Worm (Caenorhabditis elegans): Measurements from ENCODE around the gene sfxn-1.3.

Gene sfxn-1.3

DNA sequence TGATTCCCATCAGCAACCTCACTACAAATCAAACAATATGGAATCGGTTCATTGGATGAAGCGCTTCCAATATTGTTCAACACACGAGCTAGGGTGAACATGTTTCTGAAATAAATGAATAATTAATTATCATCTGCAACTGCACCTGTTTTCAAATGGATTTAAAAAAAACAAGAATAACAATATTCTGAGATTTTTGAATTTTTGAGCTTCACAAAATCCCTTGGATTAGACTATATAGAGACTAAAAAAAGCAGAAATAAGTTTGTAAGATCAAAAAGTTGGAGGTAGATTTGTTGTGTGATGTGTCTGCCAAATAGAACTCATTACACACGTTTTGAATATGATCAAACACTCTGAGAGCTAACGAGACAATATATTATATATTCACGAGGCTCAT lies 26.8 kb upstream of the sfxn-1.3 start, which contains the start of gene nhr-199:
nhr-199 (minus strand) TSS at position 101 of the 400 bp plus-strand sequence.
- TF ChIP-seq mab-5 (tag; optimal IDR thresholded peaks at IDR 0.05) = no peak
- no peak for TF ChIP-seq sptf-1 (tag; optimal IDR thresholded peaks at IDR 0.05)
- no peak for TF ChIP-seq nhr-76 (tag; optimal IDR thresholded peaks at IDR 0.05)
- no peak for TF ChIP-seq ces-1 (GFP tag; optimal IDR thresholded peaks at IDR 0.05)
- TF ChIP-seq pha-4 (tag; optimal IDR thresholded peaks at IDR 0.05) = no peak
- TF ChIP-seq nhr-28 (tag; optimal IDR thresholded peaks at IDR 0.05) = no peak
- no peak for TF ChIP-seq hlh-1 (tag; optimal IDR thresholded peaks at IDR 0.05)
- no peak for TF ChIP-seq ceh-83 (GFP tag; optimal IDR thresholded peaks at IDR 0.05)
- no peak for TF ChIP-seq elt-3 (tag; optimal IDR thresholded peaks at IDR 0.05)
- no peak for TF ChIP-seq snpc-4 (tag; optimal IDR thresholded peaks at IDR 0.05)
- TF ChIP-seq cnd-1 (tag; optimal IDR thresholded peaks at IDR 0.05) = no peak
- no peak for TF ChIP-seq flh-1 (GFP tag; optimal IDR thresholded peaks at IDR 0.05)
- TF ChIP-seq ceh-43 (GFP tag; optimal IDR thresholded peaks at IDR 0.05) = no peak
- TF ChIP-seq ham-2 (GFP tag; optimal IDR thresholded peaks at IDR 0.05) = no peak
- no peak for TF ChIP-seq lin-13 (tag; optimal IDR thresholded peaks at IDR 0.05)
- TF ChIP-seq ceh-39 (tag; optimal IDR thresholded peaks at IDR 0.05) = no peak
- TF ChIP-seq lsy-2 (tag; optimal IDR thresholded peaks at IDR 0.05) = no peak
- no peak for TF ChIP-seq mls-2 (tag; optimal IDR thresholded peaks at IDR 0.05)

DNA sequence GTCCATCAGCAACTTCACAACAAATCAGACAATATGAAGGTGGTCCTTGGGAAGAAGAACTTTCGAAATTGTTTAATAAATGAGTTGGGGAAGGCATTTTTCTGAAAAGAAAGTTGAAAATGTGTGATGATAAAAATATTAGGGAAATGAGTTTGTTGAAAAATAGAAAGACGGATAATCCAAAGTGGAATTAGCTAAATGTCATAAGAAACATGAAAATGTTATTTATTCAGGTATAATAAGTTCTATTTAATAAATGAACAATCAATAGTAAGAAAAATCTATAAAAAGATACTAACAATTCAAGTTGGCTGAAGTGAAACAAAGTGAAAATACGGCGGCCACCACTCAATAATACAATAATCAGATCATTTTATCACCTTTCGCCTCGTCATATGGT lies 24.4 kb upstream of the sfxn-1.3 start, which contains the start of gene nhr-53:
nhr-53 (minus strand) TSS at position 101 of the 400 bp plus-strand sequence.
- no peak for TF ChIP-seq hlh-1 (tag; optimal IDR thresholded peaks at IDR 0.05)
- TF ChIP-seq elt-1 (tag; optimal IDR thresholded peaks at IDR 0.05; ENCODE audit: borderline replicate concordance, insufficient read depth) = no peak
- TF ChIP-seq unc-39 (tag; optimal IDR thresholded peaks at IDR 0.05) = no peak
- TF ChIP-seq ham-2 (GFP tag; optimal IDR thresholded peaks at IDR 0.05) = no peak
- no peak for TF ChIP-seq unc-62 (GFP tag; optimal IDR thresholded peaks at IDR 0.05)
- TF ChIP-seq nhr-237 (tag; optimal IDR thresholded peaks at IDR 0.05) = no peak
- TF ChIP-seq lin-32 (GFP tag; optimal IDR thresholded peaks at IDR 0.05) = no peak
- TF ChIP-seq sptf-1 (tag; optimal IDR thresholded peaks at IDR 0.05) = no peak
- no peak for TF ChIP-seq nhr-76 (tag; optimal IDR thresholded peaks at IDR 0.05)
- no peak for TF ChIP-seq pha-4 (tag; optimal IDR thresholded peaks at IDR 0.05)
- TF ChIP-seq ztf-11 (tag; optimal IDR thresholded peaks at IDR 0.05) = no peak
- TF ChIP-seq cnd-1 (tag; optimal IDR thresholded peaks at IDR 0.05) = no peak
- TF ChIP-seq zip-8 (tag; optimal IDR thresholded peaks at IDR 0.05) = no peak
- no peak for TF ChIP-seq ceh-39 (tag; optimal IDR thresholded peaks at IDR 0.05)

DNA sequence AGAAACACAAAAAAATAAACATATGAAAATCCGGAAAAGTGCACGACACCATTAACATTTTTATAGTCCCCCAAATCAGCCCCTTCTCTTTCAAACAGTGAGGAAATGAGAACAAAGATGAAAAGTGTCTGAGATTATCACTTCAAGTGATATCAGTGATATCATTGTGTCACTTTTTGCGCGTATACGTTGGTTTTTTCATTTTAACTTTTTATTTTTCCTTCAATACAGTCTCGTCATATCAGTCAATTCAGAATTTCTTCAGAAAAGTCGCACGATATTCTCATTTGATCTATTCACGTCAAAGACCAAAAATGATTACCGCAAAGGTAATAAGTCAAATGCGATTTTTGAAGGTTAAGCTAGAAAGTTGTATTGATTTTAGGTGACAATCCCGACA lies 21.9 kb upstream of the sfxn-1.3 start, which contains the start of gene twk-34:
twk-34 (plus strand) TSS at position 216 of the 400 bp plus-strand sequence.
- no peak for TF ChIP-seq nhr-76 (tag; optimal IDR thresholded peaks at IDR 0.05)
- TF ChIP-seq flh-1 (GFP tag; optimal IDR thresholded peaks at IDR 0.05) = no peak
- no peak for TF ChIP-seq tbx-8 (GFP tag; optimal IDR thresholded peaks at IDR 0.05)
- TF ChIP-seq lin-32 (GFP tag; optimal IDR thresholded peaks at IDR 0.05) = no peak
- no peak for TF ChIP-seq ceh-43 (GFP tag; optimal IDR thresholded peaks at IDR 0.05)

DNA sequence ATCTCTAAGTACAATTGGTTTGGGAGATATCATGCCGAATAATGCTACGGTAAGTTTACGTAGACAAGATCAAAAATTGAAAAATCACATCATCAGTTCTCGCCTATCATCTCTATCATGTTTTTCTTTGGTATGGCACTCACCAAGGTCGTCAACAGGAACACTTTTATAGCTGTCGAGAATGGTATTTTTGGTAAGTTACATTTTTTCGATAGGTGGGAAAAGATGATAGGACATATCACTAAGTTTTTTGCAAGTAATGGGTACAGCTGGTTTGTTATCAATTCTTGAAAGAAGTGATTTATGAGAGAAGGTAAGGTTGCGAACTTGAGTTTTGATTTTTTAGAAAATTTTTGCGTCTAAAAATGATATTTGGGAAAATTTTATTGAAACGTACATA lies 18.7 kb upstream of the sfxn-1.3 start:
- TF ChIP-seq unc-120 (tag; optimal IDR thresholded peaks at IDR 0.05; ENCODE audit: poor library complexity, severe bottlenecking) = no peak
- TF ChIP-seq mep-1 (tag; optimal IDR thresholded peaks at IDR 0.05) = no peak
- TF ChIP-seq tbx-8 (GFP tag; optimal IDR thresholded peaks at IDR 0.05) = no peak
- no peak for TF ChIP-seq blmp-1 (tag; optimal IDR thresholded peaks at IDR 0.05)
- no peak for TF ChIP-seq nhr-28 (tag; optimal IDR thresholded peaks at IDR 0.05)
- no peak for TF ChIP-seq mls-2 (tag; optimal IDR thresholded peaks at IDR 0.05)
- no peak for TF ChIP-seq drap-1 (GFP tag; optimal IDR thresholded peaks at IDR 0.05)
- TF ChIP-seq ham-2 (GFP tag; optimal IDR thresholded peaks at IDR 0.05) = no peak
- no peak for TF ChIP-seq nhr-237 (tag; optimal IDR thresholded peaks at IDR 0.05)
- no peak for TF ChIP-seq mab-5 (tag; optimal IDR thresholded peaks at IDR 0.05)
- TF ChIP-seq bed-3 (GFP tag; optimal IDR thresholded peaks at IDR 0.05) = no peak
- no peak for TF ChIP-seq ceh-39 (tag; optimal IDR thresholded peaks at IDR 0.05)
- TF ChIP-seq ceh-83 (GFP tag; optimal IDR thresholded peaks at IDR 0.05) = no peak
- no peak for TF ChIP-seq nhr-76 (tag; optimal IDR thresholded peaks at IDR 0.05)
- no peak for TF ChIP-seq zip-8 (tag; optimal IDR thresholded peaks at IDR 0.05)
- TF ChIP-seq sem-2 (GFP tag; optimal IDR thresholded peaks at IDR 0.05) = no peak

DNA sequence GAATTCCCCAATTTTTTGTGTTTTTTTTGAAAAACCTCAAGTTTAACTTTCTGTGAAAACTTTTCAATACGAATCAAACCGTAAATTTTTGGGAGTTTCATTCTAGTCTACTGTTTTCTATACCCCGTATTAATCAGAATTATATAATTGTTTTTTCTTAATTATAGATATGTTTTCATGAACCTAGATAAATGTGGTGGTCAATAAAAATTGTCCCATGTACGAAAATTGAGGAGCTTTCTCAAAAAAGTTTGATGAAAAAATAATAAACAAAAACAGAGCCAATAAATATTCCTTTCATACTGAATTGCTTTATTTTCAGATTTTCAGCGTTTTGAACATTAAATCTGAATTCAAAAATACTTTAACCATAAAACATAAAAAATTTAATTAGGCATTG lies 16.2 kb upstream of the sfxn-1.3 start, which contains the start of gene Y6E2A.1:
Y6E2A.1 (minus strand) TSS at position 101 of the 400 bp plus-strand sequence.
- no peak for TF ChIP-seq lsy-2 (tag; optimal IDR thresholded peaks at IDR 0.05)
- TF ChIP-seq nhr-237 (tag; optimal IDR thresholded peaks at IDR 0.05) = no peak
- TF ChIP-seq pha-4 (tag; optimal IDR thresholded peaks at IDR 0.05) = no peak
- TF ChIP-seq nhr-76 (tag; optimal IDR thresholded peaks at IDR 0.05) = no peak
- TF ChIP-seq ceh-43 (GFP tag; optimal IDR thresholded peaks at IDR 0.05) = no peak
- TF ChIP-seq unc-120 (tag; optimal IDR thresholded peaks at IDR 0.05; ENCODE audit: poor library complexity, severe bottlenecking) = no peak
